Worm (Caenorhabditis elegans) whole organism, late embryonic: Measurements from ENCODE around the gene tbc-14.

Experiments used
- C08G9.2 ChIP-seq: sonication (generic microtip); optimal IDR thresholded peaks from 2 replicates; lab custom pipeline; 2016; ENCODE audit warnings: mild to moderate bottlenecking, missing genetic modification characterization, moderate library complexity, missing compliant biosample characterization
- K02D7.2 ChIP-seq: sonication (generic microtip); optimal IDR thresholded peaks from 2 replicates; lab custom pipeline; 2017; ENCODE audit warnings: mild to moderate bottlenecking, missing genetic modification characterization, missing compliant biosample characterization
- Y22D7AL.16 ChIP-seq: sonication (generic microtip); optimal IDR thresholded peaks from 2 replicates; lab custom pipeline; 2016; ENCODE audit warnings: missing genetic modification characterization, missing compliant biosample characterization
- ceh-14 ChIP-seq: sonication (generic microtip); optimal IDR thresholded peaks from 2 replicates; lab custom pipeline; 2016; ENCODE audit warnings: missing genotype, missing genetic modification characterization, missing compliant biosample characterization
- ceh-18 ChIP-seq: sonication (generic microtip); optimal IDR thresholded peaks from 2 replicates; lab custom pipeline; 2016; ENCODE audit warnings: missing genetic modification characterization, missing compliant biosample characterization
- ceh-19 ChIP-seq: fragments of 200-800 bp; sonication (Bioruptor generic); optimal IDR thresholded peaks from 2 replicates; lab custom pipeline; 2018; ENCODE audit warnings: mild to moderate bottlenecking, missing genetic modification characterization, missing compliant biosample characterization
- ceh-24 ChIP-seq: sonication (generic microtip); optimal IDR thresholded peaks from 2 replicates; lab custom pipeline; 2016; ENCODE audit warnings: mild to moderate bottlenecking, missing genetic modification characterization, missing compliant biosample characterization
- ceh-30 ChIP-seq: fragments of 150-350 bp; optimal IDR thresholded peaks from 2 replicates; lab custom pipeline; 2014; ENCODE audit warnings: missing biosample characterization, missing genetic modification characterization
- ceh-6 ChIP-seq: fragments of 200-800 bp; sonication (Bioruptor generic); optimal IDR thresholded peaks from 2 replicates; lab custom pipeline; 2018; ENCODE audit warnings: mild to moderate bottlenecking, missing genetic modification characterization, missing compliant biosample characterization
- dmd-4 ChIP-seq: sonication (generic microtip); optimal IDR thresholded peaks from 2 replicates; lab custom pipeline; 2016; ENCODE audit warnings: borderline replicate concordance, missing genetic modification characterization, missing compliant biosample characterization
- elt-4 ChIP-seq: sonication (generic microtip); optimal IDR thresholded peaks from 2 replicates; lab custom pipeline; 2016; ENCODE audit warnings: missing genetic modification characterization, missing compliant biosample characterization
- fkh-6 ChIP-seq: sonication (generic microtip); optimal IDR thresholded peaks from 2 replicates; lab custom pipeline; 2016; ENCODE audit warnings: missing genetic modification characterization, missing compliant biosample characterization
- hlh-15 ChIP-seq: sonication (generic microtip); optimal IDR thresholded peaks from 2 replicates; lab custom pipeline; 2016; ENCODE audit warnings: missing genetic modification characterization, missing compliant biosample characterization
- hlh-6 ChIP-seq: sonication (generic microtip); optimal IDR thresholded peaks from 2 replicates; lab custom pipeline; 2016; ENCODE audit warnings: missing genotype, missing genetic modification characterization, missing compliant biosample characterization
- hlh-8 ChIP-seq: sonication (generic microtip); optimal IDR thresholded peaks from 2 replicates; lab custom pipeline; 2016; ENCODE audit warnings: missing genotype, missing genetic modification characterization, missing compliant biosample characterization
- lin-11 ChIP-seq: fragments of 200-800 bp; sonication (Bioruptor generic); optimal IDR thresholded peaks from 2 replicates; lab custom pipeline; 2018; ENCODE audit warnings: mild to moderate bottlenecking, missing genetic modification characterization, missing compliant biosample characterization
- madf-2 ChIP-seq: sonication (generic microtip); optimal IDR thresholded peaks from 2 replicates; lab custom pipeline; 2017; ENCODE audit warnings: missing genetic modification characterization, missing compliant biosample characterization
- nfya-1 ChIP-seq: sonication (generic microtip); optimal IDR thresholded peaks from 2 replicates; lab custom pipeline; 2017; ENCODE audit warnings: missing genetic modification characterization, mild to moderate bottlenecking, missing compliant biosample characterization, antibody characterized with exemption, moderate library complexity
- nhr-11 ChIP-seq: fragments of 150-350 bp; optimal IDR thresholded peaks from 2 replicates; lab custom pipeline; 2014; ENCODE audit warnings: missing biosample characterization, missing genetic modification characterization
- nhr-232 ChIP-seq: sonication (generic microtip); optimal IDR thresholded peaks from 2 replicates; lab custom pipeline; 2016; ENCODE audit warnings: missing genetic modification characterization, missing compliant biosample characterization
- npax-4 ChIP-seq: sonication (generic microtip); optimal IDR thresholded peaks from 2 replicates; lab custom pipeline; 2016; ENCODE audit warnings: missing genetic modification characterization, missing compliant biosample characterization
- pag-3 ChIP-seq: sonication (generic microtip); optimal IDR thresholded peaks from 2 replicates; lab custom pipeline; 2016; ENCODE audit warnings: missing compliant biosample characterization, missing genetic modification characterization, borderline replicate concordance
- pat-9 ChIP-seq: fragments of 200-800 bp; sonication (Bioruptor generic); optimal IDR thresholded peaks from 2 replicates; lab custom pipeline; 2018; ENCODE audit warnings: mild to moderate bottlenecking, missing genetic modification characterization, moderate library complexity, missing compliant biosample characterization
- pha-2 ChIP-seq: sonication (generic microtip); optimal IDR thresholded peaks from 2 replicates; lab custom pipeline; 2017; ENCODE audit warnings: mild to moderate bottlenecking, missing genetic modification characterization, missing compliant biosample characterization
- pha-4 ChIP-seq: fragments of 150-350 bp; optimal IDR thresholded peaks from 2 replicates; lab custom pipeline; 2018; ENCODE audit warnings: missing biosample characterization, missing genetic modification reagents, missing genetic modification characterization
- ref-2 ChIP-seq: sonication (generic microtip); optimal IDR thresholded peaks from 2 replicates; lab custom pipeline; 2016; ENCODE audit warnings: missing genetic modification characterization, missing compliant biosample characterization
- sdc-2 ChIP-seq: sonication (generic microtip); optimal IDR thresholded peaks from 2 replicates; lab custom pipeline; 2016; ENCODE audit warnings: missing genotype, missing genetic modification characterization, missing compliant biosample characterization
- syd-9 ChIP-seq: sonication (generic microtip); optimal IDR thresholded peaks from 2 replicates; lab custom pipeline; 2016; ENCODE audit warnings: mild to moderate bottlenecking, missing genetic modification characterization, moderate library complexity, missing compliant biosample characterization
- tbx-2 ChIP-seq: sonication (generic microtip); optimal IDR thresholded peaks from 2 replicates; lab custom pipeline; 2016; ENCODE audit warnings: missing genetic modification characterization, missing compliant biosample characterization
- tbx-7 ChIP-seq: sonication (generic microtip); optimal IDR thresholded peaks from 2 replicates; lab custom pipeline; 2016; ENCODE audit warnings: missing genotype, missing genetic modification characterization, missing compliant biosample characterization
- unc-3 ChIP-seq, 2 experiments: fragments of 200-800 bp in 1 of 2; sonication (Bioruptor generic) in 1 of 2; sonication (generic microtip) in 1 of 2; conservative IDR thresholded peaks in 1 of 2; optimal IDR thresholded peaks in 1 of 2; 2 replicates each; pipeline versions ENCODE4 v1.3.6 to Lab custom; 2016 to 2022; ENCODE audit warnings: missing compliant biosample characterization in 2 of 2, missing genetic modification characterization in 2 of 2, missing genetic modification reagents in 1 of 2
- unc-42 ChIP-seq: sonication (generic microtip); optimal IDR thresholded peaks from 2 replicates; lab custom pipeline; 2016; ENCODE audit warnings: missing genotype, missing genetic modification characterization, missing compliant biosample characterization
- unc-86 ChIP-seq: sonication (generic microtip); optimal IDR thresholded peaks from 2 replicates; lab custom pipeline; 2016; ENCODE audit warnings: missing genetic modification characterization, missing compliant biosample characterization

The tbc-14 gene

ce11 chrII:13402680-13403079, 44.7 kb downstream of the tbc-14 start, which contains the start of gene pinn-4:
pinn-4 (plus strand) TSS chrII:13402980.
- TF ChIP-seq ceh-19 (GFP tag; lab: Kevin White, UChicago): no peak
- no peak for TF ChIP-seq tbx-2 (tag; lab: Kevin White, UChicago)
- no peak for TF ChIP-seq npax-4 (tag; lab: Kevin White, UChicago)
- no peak for TF ChIP-seq Y22D7AL.16 (tag; lab: Kevin White, UChicago)
- no peak for TF ChIP-seq tbx-7 (tag; lab: Kevin White, UChicago)
- no peak for TF ChIP-seq pha-2 (tag; lab: Kevin White, UChicago)
- TF ChIP-seq pag-3: no peak
- no peak for TF ChIP-seq ref-2 (tag; lab: Kevin White, UChicago)
- TF ChIP-seq pha-4 (tag; lab: Kevin White, UChicago): no peak

ce11 chrII:13401549-13401948, 45.8 kb downstream of the tbc-14 start:
- no peak for TF ChIP-seq fkh-6 (tag; lab: Kevin White, UChicago)
- TF ChIP-seq sdc-2: no peak
- TF ChIP-seq dmd-4: no peak
- no peak for TF ChIP-seq madf-2 (tag; lab: Kevin White, UChicago)
- no peak for TF ChIP-seq pat-9 (tag; lab: Kevin White, UChicago)
- no peak for TF ChIP-seq lin-11
- TF ChIP-seq nhr-232 (tag; lab: Kevin White, UChicago): no peak
- no peak for TF ChIP-seq nfya-1 (tag; lab: Kevin White, UChicago)
- TF ChIP-seq syd-9 (tag; lab: Kevin White, UChicago): no peak
- TF ChIP-seq nhr-11 (tag; lab: Kevin White, UChicago): no peak
- no peak for TF ChIP-seq hlh-15 (tag; lab: Kevin White, UChicago)
- TF ChIP-seq ceh-14 (tag; lab: Kevin White, UChicago): no peak
- no peak for TF ChIP-seq unc-3 (GFP tag; conservative IDR thresholded peaks at IDR 0.05; lab: Robert Waterston, UW)
- no peak for TF ChIP-seq unc-3 (tag; optimal IDR thresholded peaks at IDR 0.05; lab: Kevin White, UChicago)
- no peak for TF ChIP-seq ceh-6 (GFP tag; lab: Kevin White, UChicago)
- no peak for TF ChIP-seq elt-4 (tag; lab: Kevin White, UChicago)
- TF ChIP-seq ceh-30 (tag; lab: Kevin White, UChicago): no peak
- no peak for TF ChIP-seq hlh-6 (tag; lab: Kevin White, UChicago)
- no peak for TF ChIP-seq K02D7.2
- TF ChIP-seq tbx-2 (tag; lab: Kevin White, UChicago): no peak
- TF ChIP-seq, all 69 proteins: peak for 0

ce11 chrII:13389461-13389860, 57.9 kb downstream of the tbc-14 start, which contains the start of gene Y48C3A.14:
Y48C3A.14 (plus strand) TSS chrII:13389761.
- no peak for TF ChIP-seq C08G9.2 (tag; lab: Kevin White, UChicago)
- TF ChIP-seq elt-4 (tag; lab: Kevin White, UChicago): no peak
- no peak for TF ChIP-seq pha-4 (tag; lab: Kevin White, UChicago)
- TF ChIP-seq ceh-18: no peak
- no peak for TF ChIP-seq ceh-24 (tag; lab: Kevin White, UChicago)
- no peak for TF ChIP-seq unc-42 (tag; lab: Kevin White, UChicago)
- TF ChIP-seq hlh-8 (tag; lab: Kevin White, UChicago): no peak
- TF ChIP-seq unc-86: no peak
- TF ChIP-seq lin-11: no peak
